Fruit fly (Drosophila melanogaster) whole organism, prepupa: ENCODE measurements around the gene Tbh.
A peak's percentile ranks its signal among the peaks of the same experiment; 100 is the strongest.

Experiments used
- CG10631 ChIP-seq: fragments of 200-800 bp; sonication (Bioruptor generic); optimal IDR thresholded peaks from 2 replicates; lab custom pipeline; 2016; ENCODE audit warnings: missing biosample characterization, missing genetic modification characterization
- CG10669 ChIP-seq: fragments of 200-800 bp; sonication (Bioruptor generic); optimal IDR thresholded peaks from 3 replicates; lab custom pipeline; 2018; ENCODE audit warnings: missing biosample characterization, mild to moderate bottlenecking, missing genetic modification characterization, moderate library complexity
- CG15336 ChIP-seq: fragments of 200-800 bp; sonication (Bioruptor generic); IDR thresholded peaks from 2 replicates; pipeline ENCODE4 v1.3.6; 2022; ENCODE audit warnings: missing biosample characterization, missing genetic modification characterization
- CG1621 ChIP-seq: fragments of 200-800 bp; sonication (Bioruptor generic); optimal IDR thresholded peaks from 3 replicates; lab custom pipeline; 2018; ENCODE audit warnings: missing biosample characterization, mild to moderate bottlenecking, missing genetic modification characterization
- CG16779 ChIP-seq: fragments of 200-800 bp; sonication (Bioruptor generic); optimal IDR thresholded peaks from 3 replicates; lab custom pipeline; 2017; ENCODE audit warnings: missing biosample characterization, mild to moderate bottlenecking, missing genetic modification characterization
- CG3032 ChIP-seq: fragments of 200-800 bp; optimal IDR thresholded peaks from 2 replicates; lab custom pipeline; 2019; ENCODE audit warnings: missing biosample characterization, mild to moderate bottlenecking, missing genetic modification characterization, moderate library complexity
- CG31627 ChIP-seq: fragments of 200-800 bp; sonication (Bioruptor generic); optimal IDR thresholded peaks from 3 replicates; lab custom pipeline; 2016; ENCODE audit warnings: missing biosample characterization, missing genetic modification characterization
- CG32006 ChIP-seq: fragments of 200-800 bp; sonication (Bioruptor generic); optimal IDR thresholded peaks from 3 replicates; lab custom pipeline; 2017; ENCODE audit warnings: missing biosample characterization, mild to moderate bottlenecking, missing genetic modification characterization
- CG34406 ChIP-seq: fragments of 200-800 bp; sonication (Bioruptor generic); optimal IDR thresholded peaks from 3 replicates; lab custom pipeline; 2016; ENCODE audit warnings: missing biosample characterization, missing genetic modification characterization
- CG3919 ChIP-seq: fragments of 200-800 bp; sonication (Bioruptor generic); optimal IDR thresholded peaks from 3 replicates; lab custom pipeline; 2016; ENCODE audit warnings: missing biosample characterization, missing genetic modification characterization
- CG4318 ChIP-seq: fragments of 200-800 bp; sonication (Bioruptor generic); optimal IDR thresholded peaks from 3 replicates; lab custom pipeline; 2017; ENCODE audit warnings: missing biosample characterization, mild to moderate bottlenecking, missing genetic modification characterization
- CG6792 ChIP-seq: fragments of 200-800 bp; sonication (Bioruptor generic); optimal IDR thresholded peaks from 3 replicates; lab custom pipeline; 2016; ENCODE audit warnings: missing biosample characterization, missing genetic modification characterization
- CG6808 ChIP-seq: fragments of 200-800 bp; sonication (Bioruptor generic); optimal IDR thresholded peaks from 3 replicates; lab custom pipeline; 2017; ENCODE audit warnings: missing biosample characterization, missing genetic modification characterization, mild to moderate bottlenecking, moderate library complexity, missing genetic modification reagents
- CG6854 ChIP-seq: fragments of 200-800 bp; sonication (Bioruptor generic); optimal IDR thresholded peaks from 2 replicates; lab custom pipeline; 2017; ENCODE audit warnings: missing biosample characterization, mild to moderate bottlenecking, missing genetic modification characterization
- CG7368 ChIP-seq: fragments of 200-800 bp; sonication (Bioruptor generic); optimal IDR thresholded peaks from 3 replicates; lab custom pipeline; 2016; ENCODE audit warnings: missing biosample characterization, missing genetic modification characterization
- CG8319 ChIP-seq: fragments of 200-800 bp; sonication (Bioruptor generic); optimal IDR thresholded peaks from 3 replicates; lab custom pipeline; 2016; ENCODE audit warnings: missing biosample characterization, missing genetic modification characterization
- CG8632 ChIP-seq: fragments of 200-800 bp; sonication (Bioruptor generic); optimal IDR thresholded peaks from 3 replicates; lab custom pipeline; 2016; ENCODE audit warnings: missing biosample characterization, missing genetic modification characterization
- Eip75B ChIP-seq: fragments of 200-800 bp; sonication (Bioruptor generic); optimal IDR thresholded peaks from 3 replicates; lab custom pipeline; 2016; ENCODE audit warnings: missing biosample characterization, missing genetic modification characterization
- Eip78C ChIP-seq: fragments of 200-800 bp; sonication (Bioruptor generic); peaks from one replicate; lab custom pipeline; 2016; ENCODE audit warnings: missing biosample characterization, missing genetic modification characterization
- Eip93F ChIP-seq: fragments of 200-800 bp; sonication (Bioruptor generic); optimal IDR thresholded peaks from 2 replicates; lab custom pipeline; 2016; ENCODE audit warnings: missing biosample characterization, mild to moderate bottlenecking, missing genetic modification characterization
- Ets21C ChIP-seq: fragments of 200-800 bp; sonication (Bioruptor generic); optimal IDR thresholded peaks from 3 replicates; lab custom pipeline; 2016; ENCODE audit warnings: missing biosample characterization, missing genetic modification characterization
- Ets96B ChIP-seq: fragments of 200-800 bp; optimal IDR thresholded peaks from 2 replicates; lab custom pipeline; 2019; ENCODE audit warnings: missing biosample characterization, mild to moderate bottlenecking, missing genetic modification characterization, moderate library complexity
- Gug ChIP-seq: fragments of 200-800 bp; sonication (Bioruptor generic); IDR thresholded peaks from 2 replicates; pipeline ENCODE4 v1.3.6; 2022; ENCODE audit warnings: missing biosample characterization, missing genetic modification characterization
- Hr39 ChIP-seq: fragments of 200-800 bp; sonication (Bioruptor generic); optimal IDR thresholded peaks from 2 replicates; lab custom pipeline; 2016; ENCODE audit warnings: missing biosample characterization, missing genetic modification characterization
- Hr4 ChIP-seq: fragments of 200-800 bp; sonication (Bioruptor generic); optimal IDR thresholded peaks from 3 replicates; lab custom pipeline; 2016; ENCODE audit warnings: missing biosample characterization, missing genetic modification characterization
- Lpt ChIP-seq: fragments of 200-800 bp; sonication (Bioruptor generic); optimal IDR thresholded peaks from 3 replicates; lab custom pipeline; 2016; ENCODE audit warnings: missing biosample characterization, missing genetic modification characterization
- OdsH ChIP-seq: fragments of 200-800 bp; sonication (Bioruptor generic); optimal IDR thresholded peaks from 3 replicates; lab custom pipeline; 2016; ENCODE audit warnings: missing biosample characterization, missing genetic modification characterization
- Smox ChIP-seq: fragments of 200-800 bp; sonication (Bioruptor generic); optimal IDR thresholded peaks from 3 replicates; lab custom pipeline; 2016; ENCODE audit warnings: missing biosample characterization, missing genetic modification characterization
- Sox102F ChIP-seq: fragments of 200-800 bp; sonication (Bioruptor generic); optimal IDR thresholded peaks from 2 replicates; lab custom pipeline; 2016; ENCODE audit warnings: missing biosample characterization, mild to moderate bottlenecking, missing genetic modification characterization
- Sox14 ChIP-seq: fragments of 200-800 bp; sonication (Bioruptor generic); optimal IDR thresholded peaks from 3 replicates; lab custom pipeline; 2016; ENCODE audit warnings: missing biosample characterization, missing genetic modification characterization
- Sox15 ChIP-seq: fragments of 200-800 bp; sonication (Bioruptor generic); optimal IDR thresholded peaks from 3 replicates; lab custom pipeline; 2016; ENCODE audit warnings: missing biosample characterization, missing genetic modification characterization
- achi ChIP-seq: fragments of 200-800 bp; sonication (Bioruptor generic); optimal IDR thresholded peaks from 3 replicates; lab custom pipeline; 2016; ENCODE audit warnings: missing biosample characterization, missing genetic modification characterization
- acj6 ChIP-seq: fragments of 200-800 bp; sonication (Bioruptor generic); optimal IDR thresholded peaks from 3 replicates; lab custom pipeline; 2016; ENCODE audit warnings: missing biosample characterization, missing genetic modification characterization
- dac ChIP-seq: fragments of 200-800 bp; sonication (Bioruptor generic); optimal IDR thresholded peaks from 2 replicates; lab custom pipeline; 2017; ENCODE audit warnings: missing biosample characterization, mild to moderate bottlenecking, missing genetic modification characterization
- dsx ChIP-seq: fragments of 200-800 bp; optimal IDR thresholded peaks from 3 replicates; lab custom pipeline; 2019; ENCODE audit warnings: missing biosample characterization, mild to moderate bottlenecking, missing genetic modification characterization, moderate library complexity; ENCODE audit not compliant: poor library complexity, severe bottlenecking
- esn ChIP-seq: fragments of 200-800 bp; sonication (Bioruptor generic); optimal IDR thresholded peaks from 2 replicates; lab custom pipeline; 2016; ENCODE audit warnings: missing biosample characterization, mild to moderate bottlenecking, missing genetic modification characterization, moderate library complexity
- fd59A ChIP-seq: fragments of 200-800 bp; sonication (Bioruptor generic); optimal IDR thresholded peaks from 2 replicates; lab custom pipeline; 2017; ENCODE audit warnings: missing biosample characterization, mild to moderate bottlenecking, missing genetic modification characterization, missing genetic modification reagents
- fd85E ChIP-seq: fragments of 200-800 bp; sonication (Bioruptor generic); optimal IDR thresholded peaks from 3 replicates; lab custom pipeline; 2016; ENCODE audit warnings: missing biosample characterization, missing genetic modification characterization
- fkh ChIP-seq: fragments of 200-800 bp; sonication (Bioruptor generic); optimal IDR thresholded peaks from 3 replicates; lab custom pipeline; 2017; ENCODE audit warnings: missing biosample characterization, mild to moderate bottlenecking, missing genetic modification characterization, moderate library complexity
- net ChIP-seq: fragments of 200-800 bp; sonication (Bioruptor generic); optimal IDR thresholded peaks from 3 replicates; lab custom pipeline; 2016; ENCODE audit warnings: missing biosample characterization, missing genetic modification characterization
- pdm3 ChIP-seq: fragments of 200-800 bp; sonication (Bioruptor generic); optimal IDR thresholded peaks from 3 replicates; lab custom pipeline; 2016; ENCODE audit warnings: missing biosample characterization, missing genetic modification characterization
- salr ChIP-seq, 2 experiments: fragments of 200-800 bp; sonication (Bioruptor generic); optimal IDR thresholded peaks; 3 replicates each; lab custom pipeline; 2016 to 2018; ENCODE audit warnings: missing biosample characterization in 2 of 2, missing genetic modification characterization in 2 of 2, mild to moderate bottlenecking in 1 of 2
- spab ChIP-seq: fragments of 200-800 bp; sonication (Bioruptor generic); optimal IDR thresholded peaks from 2 replicates; lab custom pipeline; 2017; ENCODE audit warnings: missing biosample characterization, mild to moderate bottlenecking, missing genetic modification characterization, missing genetic modification reagents
- ss ChIP-seq, 2 experiments: fragments of 200-800 bp; sonication (Bioruptor generic); optimal IDR thresholded peaks; 2 replicates in 1 of 2; 3 replicates in 1 of 2; lab custom pipeline; 2017 to 2018; ENCODE audit warnings: mild to moderate bottlenecking in 2 of 2, missing biosample characterization in 2 of 2, missing genetic modification characterization in 2 of 2, moderate library complexity in 1 of 2
- svp ChIP-seq: fragments of 200-800 bp; sonication (Bioruptor generic); peaks from one replicate; lab custom pipeline; 2016; ENCODE audit warnings: missing biosample characterization, missing genetic modification characterization
- vri ChIP-seq: fragments of 200-800 bp; sonication (Bioruptor generic); optimal IDR thresholded peaks from 3 replicates; lab custom pipeline; 2016; ENCODE audit warnings: missing biosample characterization, mild to moderate bottlenecking, missing genetic modification characterization

Gene Tbh

dm6 chrX:7978027-7978426 is 17.5 kb upstream of the Tbh start (continued):
- TF ChIP-seq Hr39 (GFP tag; lab: Kevin White, UChicago) (peak; percentile 52), Eip75B (peak; percentile 41), Sox14 (GFP tag; lab: Kevin White, UChicago) (peak; percentile 33), CG8632 (GFP tag; lab: Kevin White, UChicago) (peak; percentile 38), svp (GFP tag; lab: Kevin White, UChicago) (peak; percentile 80), Eip93F (GFP tag; lab: Kevin White, UChicago) (no peak), CG10669 (GFP tag; lab: Kevin White, UChicago) (peak; percentile 42), Sox102F (GFP tag; lab: Kevin White, UChicago) (peak; percentile 43), Gug (GFP tag; lab: Robert Waterston, UW) (no peak), CG8319 (GFP tag; lab: Kevin White, UChicago) (no peak), Ets21C (peak; percentile 24), esn (GFP tag; lab: Kevin White, UChicago) (peak; percentile 60), salr (GFP tag; optimal IDR thresholded peaks at IDR 0.05; lab: Kevin White, UChicago) (peak in 1 of 2 experiments; percentile 9), Hr4 (GFP tag; lab: Kevin White, UChicago) (peak; percentile 59), Sox15 (GFP tag; lab: Kevin White, UChicago) (peak; percentile 14)

dm6 chrX:7979202-7979601 is 16.3 kb upstream of the Tbh start:
- peak; percentile 18 for TF ChIP-seq Lpt (GFP tag; lab: Kevin White, UChicago)
- no peak for TF ChIP-seq vri
- TF ChIP-seq CG3919, result peak; percentile 35
- no peak for TF ChIP-seq CG16779 (tag; lab: Kevin White, UChicago)
- TF ChIP-seq fd59A (GFP tag; lab: Kevin White, UChicago), result peak; percentile 3
- TF ChIP-seq CG31627, result no peak
- peak; percentile 16 for TF ChIP-seq OdsH
- peak; percentile 53 for TF ChIP-seq Ets96B (tag; lab: Kevin White, UChicago)
- peak; percentile 0 for TF ChIP-seq esn (GFP tag; lab: Kevin White, UChicago)
- no peak for TF ChIP-seq Sox102F (GFP tag; lab: Kevin White, UChicago)
- TF ChIP-seq CG4318 (GFP tag; lab: Kevin White, UChicago), result no peak
- peak; percentile 14 for TF ChIP-seq CG1621
- no peak for TF ChIP-seq fkh
- peak; percentile 27 for TF ChIP-seq CG10631 (GFP tag; lab: Kevin White, UChicago)
- peak; percentile 40 for TF ChIP-seq CG10669 (GFP tag; lab: Kevin White, UChicago)
- TF ChIP-seq CG34406 (GFP tag; lab: Kevin White, UChicago), result peak; percentile 28
- TF ChIP-seq dsx (GFP tag; lab: Kevin White, UChicago), result peak; percentile 29
- TF ChIP-seq fd85E (GFP tag; lab: Kevin White, UChicago), result no peak
- no peak for TF ChIP-seq Ets21C
- TF ChIP-seq spab (GFP tag; lab: Kevin White, UChicago), result peak; percentile 46
- peak; percentile 31 for TF ChIP-seq pdm3 (GFP tag; lab: Kevin White, UChicago)
- no peak for TF ChIP-seq CG8632 (GFP tag; lab: Kevin White, UChicago)
- peak; percentile 47 for TF ChIP-seq achi
- TF ChIP-seq net (GFP tag; lab: Kevin White, UChicago), result peak; percentile 2
- TF ChIP-seq CG32006 (GFP tag; lab: Kevin White, UChicago), result peak; percentile 25
- TF ChIP-seq dac (GFP tag; lab: Kevin White, UChicago), result no peak
- TF ChIP-seq acj6 (GFP tag; lab: Kevin White, UChicago), result peak; percentile 36
- peak; percentile 45 for TF ChIP-seq CG3032 (tag; lab: Kevin White, UChicago)
- peak; percentile 14 for TF ChIP-seq CG6792 (GFP tag; lab: Kevin White, UChicago)
- peak; percentile 49 for TF ChIP-seq Sox14 (GFP tag; lab: Kevin White, UChicago)
- no peak for TF ChIP-seq Eip93F (GFP tag; lab: Kevin White, UChicago)
- no peak for TF ChIP-seq CG6854 (GFP tag; lab: Kevin White, UChicago)
- peak in 1 of 2 experiments; percentile 16 for TF ChIP-seq salr (GFP tag; optimal IDR thresholded peaks at IDR 0.05; lab: Kevin White, UChicago)
- TF ChIP-seq CG15336 (GFP tag; lab: Robert Waterston, UW), result 0 out of 2 replicates have a peak, but pooled peaks have one; percentile 26
- no peak for TF ChIP-seq Smox (GFP tag; lab: Kevin White, UChicago)
- peak; percentile 62 for TF ChIP-seq Eip78C (GFP tag; lab: Kevin White, UChicago)
- peak; percentile 25 for TF ChIP-seq CG6808 (GFP tag; lab: Kevin White, UChicago)
- peak; percentile 5 to 45 for TF ChIP-seq ss (GFP tag; optimal IDR thresholded peaks at IDR 0.05; lab: Kevin White, UChicago)
- peak; percentile 30 for TF ChIP-seq Eip75B
- no peak for TF ChIP-seq CG7368 (GFP tag; lab: Kevin White, UChicago)
